Fruit fly (Drosophila melanogaster) whole organism, embryonic: ENCODE results near the gene IntS9.

Source experiments
- ATbp ChIP-seq: fragments of 200-800 bp; sonication (Bioruptor generic); optimal IDR thresholded peaks from 2 replicates; lab custom pipeline; 2017; ENCODE audit warnings: missing biosample characterization, mild to moderate bottlenecking, missing genetic modification characterization, missing genetic modification reagents
- CG11504 ChIP-seq: fragments of 200-800 bp; sonication (Bioruptor generic); optimal IDR thresholded peaks from 3 replicates; lab custom pipeline; 2019; ENCODE audit warnings: missing biosample characterization, mild to moderate bottlenecking, missing genetic modification characterization, moderate library complexity
- CG12299 ChIP-seq: fragments of 200-800 bp; sonication (Bioruptor generic); optimal IDR thresholded peaks from 2 replicates; lab custom pipeline; 2018; ENCODE audit warnings: missing biosample characterization, mild to moderate bottlenecking, missing genetic modification characterization
- CG14014 ChIP-seq: fragments of 200-800 bp; sonication (Bioruptor generic); IDR thresholded peaks from 2 replicates; pipeline ENCODE4 v1.3.6; 2022; ENCODE audit warnings: missing biosample characterization, missing genetic modification characterization
- CG14965 ChIP-seq: fragments of 200-800 bp; sonication (Bioruptor generic); optimal IDR thresholded peaks from 2 replicates; lab custom pipeline; 2016; ENCODE audit warnings: missing biosample characterization, missing genetic modification characterization, borderline replicate concordance
- CG15601 ChIP-seq: fragments of 200-800 bp; sonication (Bioruptor generic); optimal IDR thresholded peaks from 3 replicates; lab custom pipeline; 2019; ENCODE audit warnings: missing biosample characterization, mild to moderate bottlenecking, missing genetic modification characterization, moderate library complexity
- CG1602 ChIP-seq: fragments of 200-800 bp; sonication (Bioruptor generic); optimal IDR thresholded peaks from 3 replicates; lab custom pipeline; 2016; ENCODE audit warnings: missing biosample characterization, missing genetic modification characterization
- CG16863 ChIP-seq: fragments of 200-800 bp; sonication (Bioruptor generic); optimal IDR thresholded peaks from 3 replicates; lab custom pipeline; 2016; ENCODE audit warnings: missing biosample characterization, missing genetic modification characterization
- CG17186 ChIP-seq: fragments of 200-800 bp; sonication (Bioruptor generic); optimal IDR thresholded peaks from 3 replicates; lab custom pipeline; 2017; ENCODE audit warnings: missing biosample characterization, missing genetic modification reagents, missing genetic modification characterization
- CG17802 ChIP-seq: fragments of 200-800 bp; sonication (Bioruptor generic); optimal IDR thresholded peaks from 2 replicates; lab custom pipeline; 2018; ENCODE audit warnings: missing biosample characterization, mild to moderate bottlenecking, missing genetic modification characterization, moderate library complexity
- CG18011 ChIP-seq: fragments of 200-800 bp; sonication (Bioruptor generic); optimal IDR thresholded peaks from 2 replicates; lab custom pipeline; 2017; ENCODE audit warnings: missing biosample characterization, missing genetic modification characterization, mild to moderate bottlenecking, moderate library complexity, missing genotype
- CG2199 ChIP-seq: fragments of 200-800 bp; sonication (Bioruptor generic); IDR thresholded peaks from 3 replicates; pipeline ENCODE4 v1.3.6; 2022; ENCODE audit warnings: missing biosample characterization, missing genetic modification characterization
- CG3163 ChIP-seq: fragments of 200-800 bp; sonication (Bioruptor generic); optimal IDR thresholded peaks from 3 replicates; lab custom pipeline; 2016; ENCODE audit warnings: missing biosample characterization, missing genetic modification characterization
- CG32772 ChIP-seq: fragments of 200-800 bp; sonication (Bioruptor generic); IDR thresholded peaks from 2 replicates; pipeline ENCODE4 v1.3.6; 2022; ENCODE audit warnings: missing biosample characterization, missing genetic modification characterization
- CG4707 ChIP-seq: fragments of 200-800 bp; sonication (Bioruptor generic); optimal IDR thresholded peaks from 2 replicates; lab custom pipeline; 2018; ENCODE audit warnings: missing biosample characterization, mild to moderate bottlenecking, missing genetic modification characterization, moderate library complexity
- CG8290 ChIP-seq, 3 experiments: fragments of 200-800 bp; sonication (Bioruptor generic); optimal IDR thresholded peaks; 2 replicates each; lab custom pipeline; 2016 to 2019; ENCODE audit warnings: missing biosample characterization in 3 of 3, missing genetic modification characterization in 3 of 3, mild to moderate bottlenecking in 2 of 3, moderate library complexity in 1 of 3
- CG8944 ChIP-seq: fragments of 200-800 bp; sonication (Bioruptor generic); optimal IDR thresholded peaks from 3 replicates; lab custom pipeline; 2016; ENCODE audit warnings: missing biosample characterization, missing genetic modification characterization
- CG9932 ChIP-seq: fragments of 200-800 bp; sonication (Bioruptor generic); IDR thresholded peaks from 2 replicates; pipeline ENCODE4 v1.3.6; 2022; ENCODE audit warnings: missing biosample characterization, missing genetic modification characterization
- CTCF ChIP-seq: fragments of 200-800 bp; sonication (Bioruptor generic); optimal IDR thresholded peaks from 2 replicates; lab custom pipeline; 2017; ENCODE audit warnings: missing biosample characterization, mild to moderate bottlenecking, missing genetic modification characterization, moderate library complexity
- Dek ChIP-seq: fragments of 200-800 bp; sonication (Bioruptor generic); optimal IDR thresholded peaks from 3 replicates; lab custom pipeline; 2019; ENCODE audit warnings: missing biosample characterization, mild to moderate bottlenecking, missing genetic modification characterization, moderate library complexity
- Dip3 ChIP-seq: fragments of 200-800 bp; sonication (Bioruptor generic); optimal IDR thresholded peaks from 3 replicates; lab custom pipeline; 2016; ENCODE audit warnings: missing biosample characterization, missing genetic modification characterization
- Gsc ChIP-seq: fragments of 200-800 bp; sonication (Bioruptor generic); IDR thresholded peaks from 2 replicates; pipeline ENCODE4 v1.3.6; 2022; ENCODE audit warnings: missing biosample characterization, missing genetic modification characterization
- H15 ChIP-seq: fragments of 200-800 bp; sonication (Bioruptor generic); IDR thresholded peaks from 3 replicates; pipeline ENCODE4 v1.3.6; 2022; ENCODE audit warnings: missing biosample characterization, missing genetic modification characterization
- H2.0 ChIP-seq: fragments of 200-800 bp; sonication (Bioruptor generic); IDR thresholded peaks from 2 replicates; pipeline ENCODE4 v1.3.6; 2022; ENCODE audit warnings: missing biosample characterization, missing genetic modification characterization
- NC2α ChIP-seq: fragments of 200-800 bp; sonication (Bioruptor generic); optimal IDR thresholded peaks from 2 replicates; lab custom pipeline; 2016; ENCODE audit warnings: missing biosample characterization, missing genetic modification characterization
- Stat92E ChIP-seq, 3 experiments: fragments of >200 bp in 2 of 3; fragments of 200-800 bp in 1 of 3; sonication (Bioruptor generic) in 1 of 3; optimal IDR thresholded peaks; 2 replicates each; lab custom pipeline; 2017 to 2019; ENCODE audit warnings: missing biosample characterization in 3 of 3, missing genetic modification characterization in 3 of 3, mild to moderate bottlenecking in 1 of 3, moderate library complexity in 1 of 3
- TFAM ChIP-seq: fragments of 200-800 bp; sonication (Bioruptor generic); optimal IDR thresholded peaks from 2 replicates; lab custom pipeline; 2017; ENCODE audit warnings: missing biosample characterization, missing genetic modification characterization, inconsistent platforms
- Tbp ChIP-seq: fragments of >200 bp; optimal IDR thresholded peaks from 2 replicates; lab custom pipeline; 2018; ENCODE audit warnings: missing biosample characterization, missing genetic modification characterization
- ab ChIP-seq: fragments of 200-800 bp; sonication (Bioruptor generic); optimal IDR thresholded peaks from 2 replicates; lab custom pipeline; 2016; ENCODE audit warnings: missing biosample characterization, missing genetic modification characterization
- ase ChIP-seq: fragments of 200-800 bp; sonication (Bioruptor generic); IDR thresholded peaks from 3 replicates; pipeline ENCODE4 v1.3.6; 2022; ENCODE audit warnings: missing biosample characterization, missing genetic modification characterization
- bsh ChIP-seq, 2 experiments: fragments of 200-800 bp; sonication (Bioruptor generic); optimal IDR thresholded peaks; 2 replicates each; lab custom pipeline; 2017 to 2018; ENCODE audit warnings: mild to moderate bottlenecking in 2 of 2, missing biosample characterization in 2 of 2, missing genetic modification characterization in 2 of 2, moderate library complexity in 1 of 2
- chif ChIP-seq, 2 experiments: fragments of 200-800 bp; sonication (Bioruptor generic); optimal IDR thresholded peaks; 3 replicates each; lab custom pipeline; 2016; ENCODE audit warnings: missing biosample characterization in 2 of 2, missing genetic modification characterization in 2 of 2
- crp ChIP-seq, 2 experiments: fragments of 200-800 bp; sonication (Bioruptor generic); optimal IDR thresholded peaks; 2 replicates in 1 of 2; 3 replicates in 1 of 2; lab custom pipeline; 2017; ENCODE audit warnings: missing biosample characterization in 2 of 2, missing genetic modification characterization in 2 of 2, mild to moderate bottlenecking in 1 of 2, moderate library complexity in 1 of 2
- dysf ChIP-seq: fragments of 200-800 bp; sonication (Bioruptor generic); IDR thresholded peaks from 3 replicates; pipeline ENCODE4 v1.3.6; 2022; ENCODE audit warnings: missing biosample characterization, missing genetic modification characterization
- ems ChIP-seq: fragments of 200-800 bp; sonication (Bioruptor generic); optimal IDR thresholded peaks from 3 replicates; lab custom pipeline; 2016; ENCODE audit warnings: missing biosample characterization, missing genetic modification characterization
- eyg ChIP-seq: fragments of 200-800 bp; sonication (Bioruptor generic); optimal IDR thresholded peaks from 3 replicates; lab custom pipeline; 2016; ENCODE audit warnings: missing biosample characterization, missing genetic modification characterization
- fru ChIP-seq: fragments of >200 bp; optimal IDR thresholded peaks from 2 replicates; lab custom pipeline; 2017
- her ChIP-seq: fragments of 200-800 bp; sonication (Bioruptor generic); optimal IDR thresholded peaks from 2 replicates; lab custom pipeline; 2016; ENCODE audit warnings: missing biosample characterization, missing genetic modification characterization
- hth ChIP-seq: fragments of >200 bp; optimal IDR thresholded peaks from 2 replicates; lab custom pipeline; 2017; ENCODE audit warnings: inconsistent platforms
- jigr1 ChIP-seq: fragments of 200-800 bp; sonication (Bioruptor generic); IDR thresholded peaks from 3 replicates; pipeline ENCODE4 v1.3.6; 2022; ENCODE audit warnings: missing biosample characterization, missing genetic modification characterization
- lab ChIP-seq: fragments of 200-800 bp; sonication (Bioruptor generic); optimal IDR thresholded peaks from 3 replicates; lab custom pipeline; 2017; ENCODE audit warnings: missing biosample characterization, missing genetic modification characterization, mild to moderate bottlenecking, moderate library complexity, missing genetic modification reagents
- pfk ChIP-seq: fragments of 200-800 bp; sonication (Bioruptor generic); optimal IDR thresholded peaks from 2 replicates; lab custom pipeline; 2018; ENCODE audit warnings: missing biosample characterization, mild to moderate bottlenecking, missing genetic modification characterization, moderate library complexity
- prd ChIP-seq, 3 experiments: fragments of >200 bp in 2 of 3; fragments of 200-800 bp in 1 of 3; sonication (Bioruptor generic) in 1 of 3; optimal IDR thresholded peaks in 2 of 3; IDR thresholded peaks in 1 of 3; 2 replicates in 2 of 3; 3 replicates in 1 of 3; pipeline versions ENCODE4 v1.3.6 to Lab custom; 2017 to 2022; ENCODE audit warnings: missing biosample characterization in 1 of 3, missing genetic modification characterization in 1 of 3
- row ChIP-seq: fragments of 200-800 bp; sonication (Bioruptor generic); IDR thresholded peaks from 3 replicates; pipeline ENCODE4 v1.3.6; 2022; ENCODE audit warnings: missing biosample characterization, missing genetic modification characterization
- sisA ChIP-seq: fragments of 200-800 bp; sonication (Bioruptor generic); IDR thresholded peaks from 2 replicates; pipeline ENCODE4 v1.3.6; 2022; ENCODE audit warnings: missing biosample characterization, missing genetic modification characterization
- tup ChIP-seq: fragments of 200-800 bp; sonication (Bioruptor generic); optimal IDR thresholded peaks from 2 replicates; lab custom pipeline; 2016; ENCODE audit warnings: missing biosample characterization, mild to moderate bottlenecking, missing genetic modification characterization, moderate library complexity
- yki ChIP-seq: fragments of >200 bp; optimal IDR thresholded peaks from 3 replicates; lab custom pipeline; 2018
- zfh1 ChIP-seq: fragments of 200-800 bp; sonication (Bioruptor generic); IDR thresholded peaks from 3 replicates; pipeline ENCODE4 v1.3.6; 2022; ENCODE audit warnings: missing biosample characterization, missing genetic modification characterization

The IntS9 gene

dm6 chr3L:16082251-16082650 lies 23.2 kb downstream of the IntS9 start, which contains the start of gene CG33258:
TSS of gene CG33258 (plus strand) at chr3L:16082551.
- TF ChIP-seq H2.0 (GFP tag; lab: Robert Waterston, UW) (no peak), sisA (GFP tag; lab: Robert Waterston, UW) (no peak), CG17186 (GFP tag; lab: Kevin White, UChicago) (no peak), crp (GFP tag; optimal IDR thresholded peaks at IDR 0.05; lab: Kevin White, UChicago) (no peak), prd (optimal IDR thresholded peaks at IDR 0.05; lab: Kevin White, UChicago) (no peak), prd (GFP tag; IDR thresholded peaks at IDR 0.05; lab: Robert Waterston, UW) (no peak), hth (no peak), zfh1 (GFP tag; lab: Robert Waterston, UW) (no peak), row (GFP tag; lab: Robert Waterston, UW) (no peak)

- TF ChIP-seq yki (lab: Kevin White, UChicago) (no peak), eyg (GFP tag; lab: Kevin White, UChicago) (no peak), CG15601 (tag; lab: Kevin White, UChicago) (no peak), her (GFP tag; lab: Kevin White, UChicago) (no peak), Dek (tag; lab: Kevin White, UChicago) (no peak), NC2α (GFP tag; lab: Kevin White, UChicago) (no peak), tup (no peak), CG32772 (peak; percentile 39; the same call in 1 of the 2 replicates), CG14014 (GFP tag; lab: Robert Waterston, UW) (no peak), CG8944 (GFP tag; lab: Kevin White, UChicago) (no peak), CG1602 (GFP tag; lab: Kevin White, UChicago) (peak; percentile 32), CTCF (GFP tag; lab: Kevin White, UChicago) (no peak), ase (GFP tag; lab: Robert Waterston, UW) (no peak), Gsc (GFP tag; lab: Robert Waterston, UW) (no peak), H15 (GFP tag; lab: Robert Waterston, UW) (no peak), CG14965 (GFP tag; lab: Kevin White, UChicago) (no peak), Tbp (GFP tag; lab: Kevin White, UChicago) (no peak), jigr1 (GFP tag; lab: Robert Waterston, UW) (no peak), CG11504 (tag; lab: Kevin White, UChicago) (no peak), TFAM (GFP tag; lab: Kevin White, UChicago) (no peak), ems (GFP tag; lab: Kevin White, UChicago) (no peak), bsh (GFP tag; optimal IDR thresholded peaks at IDR 0.05; lab: Kevin White, UChicago) (peak in 1 of 2 experiments; percentile 51), CG2199 (no peak), chif (GFP tag; optimal IDR thresholded peaks at IDR 0.05; lab: Kevin White, UChicago) (peak in 1 of 2 experiments; percentile 36), CG9932 (GFP tag; lab: Robert Waterston, UW) (0 out of 2 replicates have a peak, but pooled peaks have one; percentile 31), dysf (GFP tag; lab: Robert Waterston, UW) (peak; percentile 46; the same call in 1 of the 3 replicates), CG4707 (GFP tag; lab: Kevin White, UChicago) (no peak), fru (lab: Kevin White, UChicago) (no peak), H2.0 (GFP tag; lab: Robert Waterston, UW) (no peak), Dip3 (GFP tag; lab: Kevin White, UChicago) (peak; percentile 19), CG17802 (tag; lab: Kevin White, UChicago) (no peak), CG3163 (GFP tag; lab: Kevin White, UChicago) (no peak), lab (GFP tag; lab: Kevin White, UChicago) (peak; percentile 50), CG18011 (no peak), ATbp (GFP tag; lab: Kevin White, UChicago) (peak; percentile 25), pfk (no peak), CG12299 (tag; lab: Kevin White, UChicago) (peak; percentile 18), CG8290 (GFP tag; optimal IDR thresholded peaks at IDR 0.05; lab: Kevin White, UChicago) (no peak), CG8290 (tag; optimal IDR thresholded peaks at IDR 0.05; lab: Kevin White, UChicago) (no peak), CG16863 (no peak), Stat92E (GFP tag; optimal IDR thresholded peaks at IDR 0.05; lab: Kevin White, UChicago) (no peak), ab (GFP tag; lab: Kevin White, UChicago) (no peak)
These were observed 44.4 kb downstream of the IntS9 start for dm6 chr3L:16060806-16061600.
